Fruit fly (Drosophila melanogaster) whole organism, embryonic: ENCODE measurements around the gene CG31360.

ENCODE experiments used
- Atf3 ChIP-seq: fragments of 200-800 bp; sonication (Bioruptor generic); optimal IDR thresholded peaks from 3 replicates; lab custom pipeline; 2016; ENCODE audit warnings: missing biosample characterization, missing genetic modification characterization
- B-H1 ChIP-seq: fragments of 200-800 bp; sonication (Bioruptor generic); IDR thresholded peaks from 3 replicates; pipeline ENCODE4 v1.3.6; 2022; ENCODE audit warnings: missing biosample characterization, missing genetic modification characterization
- CG10366 ChIP-seq: fragments of 200-800 bp; sonication (Bioruptor generic); IDR thresholded peaks from 2 replicates; pipeline ENCODE4 v1.3.6; 2022; ENCODE audit warnings: missing biosample characterization, missing genetic modification characterization
- CG11247 ChIP-seq: fragments of 200-800 bp; sonication (Bioruptor generic); IDR thresholded peaks from 2 replicates; pipeline ENCODE4 v1.3.6; 2022; ENCODE audit warnings: missing biosample characterization, missing genetic modification characterization
- CG12236 ChIP-seq: fragments of 200-800 bp; sonication (Bioruptor generic); optimal IDR thresholded peaks from 2 replicates; lab custom pipeline; 2016; ENCODE audit warnings: missing biosample characterization, missing genetic modification characterization
- CG13287 ChIP-seq: fragments of 200-800 bp; sonication (Bioruptor generic); IDR thresholded peaks from 2 replicates; pipeline ENCODE4 v1.3.6; 2022; ENCODE audit warnings: missing biosample characterization, missing genetic modification characterization; ENCODE audit not compliant: partially characterized antibody
- CG13894 ChIP-seq: fragments of 200-800 bp; sonication (Bioruptor generic); optimal IDR thresholded peaks from 3 replicates; lab custom pipeline; 2018; ENCODE audit warnings: missing biosample characterization, mild to moderate bottlenecking, missing genetic modification characterization, moderate library complexity
- CG14860 ChIP-seq: fragments of 200-800 bp; sonication (Bioruptor generic); IDR thresholded peaks from 3 replicates; pipeline ENCODE4 v1.3.6; 2022; ENCODE audit warnings: missing biosample characterization, missing genetic modification characterization; ENCODE audit not compliant: partially characterized antibody
- CG15011 ChIP-seq: fragments of 200-800 bp; sonication (Bioruptor generic); optimal IDR thresholded peaks from 3 replicates; lab custom pipeline; 2018; ENCODE audit warnings: missing biosample characterization, mild to moderate bottlenecking, missing genetic modification characterization
- CG15601 ChIP-seq: fragments of 200-800 bp; sonication (Bioruptor generic); optimal IDR thresholded peaks from 3 replicates; lab custom pipeline; 2019; ENCODE audit warnings: missing biosample characterization, mild to moderate bottlenecking, missing genetic modification characterization, moderate library complexity
- CG16815 ChIP-seq: fragments of 200-800 bp; sonication (Bioruptor generic); optimal IDR thresholded peaks from 3 replicates; lab custom pipeline; 2017; ENCODE audit warnings: missing biosample characterization, mild to moderate bottlenecking, missing genetic modification characterization
- CG17612 ChIP-seq: fragments of 200-800 bp; sonication (Bioruptor generic); IDR thresholded peaks from 2 replicates; pipeline ENCODE4 v1.3.6; 2022; ENCODE audit warnings: missing biosample characterization, missing genetic modification characterization
- CG17829 ChIP-seq: fragments of 200-800 bp; optimal IDR thresholded peaks from 2 replicates; lab custom pipeline; 2019; ENCODE audit warnings: missing biosample characterization, mild to moderate bottlenecking, missing genetic modification characterization, moderate library complexity
- CG1832 ChIP-seq: fragments of 200-800 bp; sonication (Bioruptor generic); optimal IDR thresholded peaks from 2 replicates; lab custom pipeline; 2017; ENCODE audit warnings: missing biosample characterization, mild to moderate bottlenecking, missing genetic modification characterization, inconsistent platforms
- CG4360 ChIP-seq: fragments of 200-800 bp; sonication (Bioruptor generic); IDR thresholded peaks from 2 replicates; pipeline ENCODE4 v1.3.6; 2022; ENCODE audit warnings: missing biosample characterization, missing genetic modification characterization
- CG4730 ChIP-seq: fragments of 200-800 bp; sonication (Bioruptor generic); IDR thresholded peaks from 2 replicates; pipeline ENCODE4 v1.3.6; 2022; ENCODE audit warnings: missing biosample characterization, missing genetic modification characterization
- CG6175 ChIP-seq: fragments of 200-800 bp; sonication (Bioruptor generic); IDR thresholded peaks from 3 replicates; pipeline ENCODE4 v1.3.6; 2022; ENCODE audit warnings: missing biosample characterization, missing genetic modification characterization
- CG7745 ChIP-seq: fragments of 200-800 bp; sonication (Bioruptor generic); optimal IDR thresholded peaks from 2 replicates; lab custom pipeline; 2018; ENCODE audit warnings: missing biosample characterization, mild to moderate bottlenecking, missing genetic modification characterization, moderate library complexity
- CG7928 ChIP-seq: fragments of 200-800 bp; sonication (Bioruptor generic); optimal IDR thresholded peaks from 2 replicates; lab custom pipeline; 2017; ENCODE audit warnings: missing biosample characterization, mild to moderate bottlenecking, missing genetic modification characterization
- CG7987 ChIP-seq: fragments of 200-800 bp; sonication (Bioruptor generic); optimal IDR thresholded peaks from 2 replicates; lab custom pipeline; 2018; ENCODE audit warnings: missing biosample characterization, mild to moderate bottlenecking, missing genetic modification characterization, moderate library complexity
- CG9797 ChIP-seq: fragments of 200-800 bp; sonication (Bioruptor generic); optimal IDR thresholded peaks from 3 replicates; lab custom pipeline; 2018; ENCODE audit warnings: missing biosample characterization, mild to moderate bottlenecking, missing genetic modification characterization
- Dip2 ChIP-seq: fragments of 200-800 bp; sonication (Bioruptor generic); IDR thresholded peaks from 2 replicates; pipeline ENCODE4 v1.3.6; 2022; ENCODE audit warnings: missing biosample characterization, missing genetic modification characterization
- Dll ChIP-seq: fragments of 200-800 bp; sonication (Bioruptor generic); IDR thresholded peaks from 4 replicates; pipeline ENCODE4 v1.3.6; 2022; ENCODE audit warnings: missing biosample characterization, missing genetic modification characterization; ENCODE audit not compliant: partially characterized antibody
- Elba2 ChIP-seq: fragments of 200-800 bp; sonication (Bioruptor generic); optimal IDR thresholded peaks from 3 replicates; lab custom pipeline; 2016; ENCODE audit warnings: missing biosample characterization, missing genetic modification characterization
- Fer2 ChIP-seq: fragments of 200-800 bp; sonication (Bioruptor generic); optimal IDR thresholded peaks from 2 replicates; lab custom pipeline; 2018; ENCODE audit warnings: missing biosample characterization, mild to moderate bottlenecking, missing genetic modification characterization, moderate library complexity
- Hand ChIP-seq: fragments of 200-800 bp; sonication (Bioruptor generic); optimal IDR thresholded peaks from 2 replicates; lab custom pipeline; 2017; ENCODE audit warnings: mild to moderate bottlenecking, missing biosample characterization, missing genetic modification reagents, missing genetic modification characterization
- Myb ChIP-seq: fragments of 200-800 bp; sonication (Bioruptor generic); optimal IDR thresholded peaks from 2 replicates; lab custom pipeline; 2016; ENCODE audit warnings: missing biosample characterization, missing genetic modification characterization
- Nf-YA ChIP-seq: fragments of 200-800 bp; sonication (Bioruptor generic); IDR thresholded peaks from 2 replicates; pipeline ENCODE4 v1.3.6; 2022; ENCODE audit warnings: missing biosample characterization, missing genetic modification characterization
- Six4 ChIP-seq: fragments of 200-800 bp; sonication (Bioruptor generic); optimal IDR thresholded peaks from 2 replicates; lab custom pipeline; 2016; ENCODE audit warnings: missing biosample characterization, missing genetic modification characterization
- Sox102F ChIP-seq: fragments of 200-800 bp; sonication (Bioruptor generic); optimal IDR thresholded peaks from 2 replicates; lab custom pipeline; 2018; ENCODE audit warnings: missing biosample characterization, mild to moderate bottlenecking, missing genetic modification characterization, moderate library complexity
- ash1 ChIP-seq: fragments of 200-800 bp; sonication (Bioruptor generic); optimal IDR thresholded peaks from 2 replicates; lab custom pipeline; 2018; ENCODE audit warnings: missing biosample characterization, mild to moderate bottlenecking, missing genetic modification characterization
- br ChIP-seq: fragments of >200 bp; optimal IDR thresholded peaks from 2 replicates; lab custom pipeline; 2017
- bsh ChIP-seq, 2 experiments: fragments of 200-800 bp; sonication (Bioruptor generic); optimal IDR thresholded peaks; 2 replicates each; lab custom pipeline; 2017 to 2018; ENCODE audit warnings: mild to moderate bottlenecking in 2 of 2, missing biosample characterization in 2 of 2, missing genetic modification characterization in 2 of 2, moderate library complexity in 1 of 2
- disco-r ChIP-seq: fragments of 200-800 bp; sonication (Bioruptor generic); optimal IDR thresholded peaks from 2 replicates; lab custom pipeline; 2016; ENCODE audit warnings: missing biosample characterization, missing genetic modification characterization
- dm ChIP-seq: fragments of 200-800 bp; sonication (Bioruptor generic); optimal IDR thresholded peaks from 3 replicates; lab custom pipeline; 2016; ENCODE audit warnings: missing biosample characterization, missing genetic modification characterization
- ewg ChIP-seq: fragments of 200-800 bp; sonication (Bioruptor generic); optimal IDR thresholded peaks from 3 replicates; lab custom pipeline; 2017; ENCODE audit warnings: mild to moderate bottlenecking, missing biosample characterization, missing genetic modification reagents, missing genetic modification characterization
- gsb-n ChIP-seq: fragments of 200-800 bp; sonication (Bioruptor generic); optimal IDR thresholded peaks from 3 replicates; lab custom pipeline; 2018; ENCODE audit warnings: missing biosample characterization, mild to moderate bottlenecking, missing genetic modification characterization
- knrl ChIP-seq: fragments of 200-800 bp; sonication (Bioruptor generic); IDR thresholded peaks from 3 replicates; pipeline ENCODE4 v1.3.6; 2022; ENCODE audit warnings: missing biosample characterization, missing genetic modification characterization; ENCODE audit not compliant: partially characterized antibody
- lab ChIP-seq: fragments of 200-800 bp; sonication (Bioruptor generic); optimal IDR thresholded peaks from 3 replicates; lab custom pipeline; 2017; ENCODE audit warnings: missing biosample characterization, missing genetic modification characterization, mild to moderate bottlenecking, moderate library complexity, missing genetic modification reagents
- nau ChIP-seq: fragments of 200-800 bp; sonication (Bioruptor generic); optimal IDR thresholded peaks from 3 replicates; lab custom pipeline; 2017; ENCODE audit warnings: missing biosample characterization, mild to moderate bottlenecking, missing genetic modification characterization, missing genetic modification reagents
- pho ChIP-seq: fragments of 200-800 bp; sonication (Bioruptor generic); optimal IDR thresholded peaks from 2 replicates; lab custom pipeline; 2016; ENCODE audit warnings: missing biosample characterization, missing genetic modification characterization
- row ChIP-seq: fragments of 200-800 bp; sonication (Bioruptor generic); IDR thresholded peaks from 3 replicates; pipeline ENCODE4 v1.3.6; 2022; ENCODE audit warnings: missing biosample characterization, missing genetic modification characterization
- sqz ChIP-seq: fragments of 200-800 bp; sonication (Bioruptor generic); optimal IDR thresholded peaks from 3 replicates; lab custom pipeline; 2018; ENCODE audit warnings: missing biosample characterization, mild to moderate bottlenecking, missing genetic modification characterization
- sr ChIP-seq: fragments of 200-800 bp; sonication (Bioruptor generic); IDR thresholded peaks from 3 replicates; pipeline ENCODE4 v1.3.6; 2022; ENCODE audit warnings: missing biosample characterization, missing genetic modification characterization
- stwl ChIP-seq: fragments of 200-800 bp; sonication (Bioruptor generic); optimal IDR thresholded peaks from 3 replicates; lab custom pipeline; 2018; ENCODE audit warnings: missing biosample characterization, mild to moderate bottlenecking, missing genetic modification characterization, moderate library complexity
- tll ChIP-seq, 2 experiments: fragments of 200-800 bp in 1 of 2; fragments of >200 bp in 1 of 2; sonication (Bioruptor generic) in 1 of 2; optimal IDR thresholded peaks; 2 replicates each; lab custom pipeline; 2017 to 2019; ENCODE audit warnings: missing biosample characterization in 2 of 2, missing genetic modification characterization in 2 of 2, mild to moderate bottlenecking in 1 of 2, moderate library complexity in 1 of 2
- twi ChIP-seq: fragments of 200-800 bp; optimal IDR thresholded peaks from 2 replicates; lab custom pipeline; 2019; ENCODE audit warnings: missing biosample characterization, mild to moderate bottlenecking, missing genetic modification characterization, moderate library complexity
- wek ChIP-seq: fragments of 200-800 bp; sonication (Bioruptor generic); optimal IDR thresholded peaks from 3 replicates; lab custom pipeline; 2018; ENCODE audit warnings: missing biosample characterization, mild to moderate bottlenecking, missing genetic modification characterization, moderate library complexity
- zfh2 ChIP-seq: fragments of 200-800 bp; sonication (Bioruptor generic); optimal IDR thresholded peaks from 2 replicates; lab custom pipeline; 2016; ENCODE audit warnings: missing biosample characterization, missing genetic modification characterization

The CG31360 gene

DNA sequence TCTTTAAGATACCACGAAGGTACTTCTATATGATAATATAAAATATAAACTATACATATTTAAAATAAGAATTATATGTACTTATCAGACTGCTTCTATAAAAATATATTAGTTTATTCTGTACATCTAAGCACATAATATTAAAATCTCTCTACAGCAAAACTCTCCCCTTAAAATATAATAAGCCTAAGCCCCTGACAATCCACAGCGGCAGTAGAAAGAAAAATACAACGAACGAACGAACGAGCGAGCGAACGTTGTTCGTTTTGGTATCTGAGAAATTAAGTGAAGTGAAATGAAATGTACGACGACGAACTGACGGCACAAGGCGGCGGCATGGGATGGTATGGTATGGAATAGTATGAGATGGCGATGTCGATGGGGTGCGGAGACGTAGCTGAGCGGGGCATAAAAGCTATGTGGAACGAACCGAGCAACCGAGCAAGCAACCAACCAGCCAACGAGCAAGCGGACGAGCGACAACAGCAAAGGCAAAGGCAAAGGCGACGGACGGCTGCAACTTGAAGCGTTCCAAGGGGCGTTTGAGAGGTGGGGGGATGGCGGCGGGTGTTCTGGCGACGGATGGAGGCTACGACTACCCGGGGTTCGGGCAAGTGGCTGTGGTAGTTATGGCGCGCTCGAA, 15.7 kb downstream of the CG31360 start (continued):
- TF ChIP-seq CG10366 (GFP tag; lab: Robert Waterston, UW): peak; percentile 98
- peak; percentile 98 for TF ChIP-seq CG4730 (GFP tag; lab: Robert Waterston, UW)
- TF ChIP-seq CG1832: no peak
- TF ChIP-seq CG7928 (GFP tag; lab: Kevin White, UChicago): peak; percentile 75
- no peak for TF ChIP-seq nau
- peak; percentile 91 for TF ChIP-seq CG7987 (GFP tag; lab: Kevin White, UChicago)
- TF ChIP-seq Sox102F (GFP tag; lab: Kevin White, UChicago): peak; percentile 99
- TF ChIP-seq CG15601 (tag; lab: Kevin White, UChicago): peak; percentile 98
- no peak; the same call in 1 of the 2 replicates for TF ChIP-seq CG13287 (GFP tag; lab: Robert Waterston, UW)
- TF ChIP-seq row: peak; percentile 100
- TF ChIP-seq Myb (GFP tag; lab: Kevin White, UChicago): peak; percentile 55
- TF ChIP-seq twi: peak; percentile 96
- TF ChIP-seq wek (GFP tag; lab: Kevin White, UChicago): peak; percentile 74
- peak; percentile 71; the same call in 1 of the 2 replicates for TF ChIP-seq CG4360 (GFP tag; lab: Robert Waterston, UW)
- peak; percentile 98 for TF ChIP-seq Fer2 (tag; lab: Kevin White, UChicago)
- peak; percentile 77 for TF ChIP-seq pho (GFP tag; lab: Kevin White, UChicago)
- peak; percentile 95 for TF ChIP-seq Nf-YA (GFP tag; lab: Robert Waterston, UW)
- peak; percentile 95 to 99 for TF ChIP-seq bsh (GFP tag; optimal IDR thresholded peaks at IDR 0.05; lab: Kevin White, UChicago)
- TF ChIP-seq CG17829 (tag; lab: Kevin White, UChicago): peak; percentile 99
- peak; percentile 94 for TF ChIP-seq ewg (GFP tag; lab: Kevin White, UChicago)
- peak; percentile 94 for TF ChIP-seq CG16815 (GFP tag; lab: Kevin White, UChicago)
- TF ChIP-seq lab (GFP tag; lab: Kevin White, UChicago): peak; percentile 99
- TF ChIP-seq gsb-n (tag; lab: Kevin White, UChicago): peak; percentile 99
- peak; percentile 96 for TF ChIP-seq Six4 (GFP tag; lab: Kevin White, UChicago)
- TF ChIP-seq B-H1 (GFP tag; lab: Robert Waterston, UW): peak; percentile 97
- TF ChIP-seq CG15011 (GFP tag; lab: Kevin White, UChicago): peak; percentile 93
- peak; percentile 51 for TF ChIP-seq CG9797 (GFP tag; lab: Kevin White, UChicago)
- peak; percentile 99 for TF ChIP-seq CG6175
- TF ChIP-seq CG11247 (GFP tag; lab: Robert Waterston, UW): peak; percentile 97
- TF ChIP-seq CG17612 (GFP tag; lab: Robert Waterston, UW): peak; percentile 94
- peak; percentile 99 for TF ChIP-seq Hand (GFP tag; lab: Kevin White, UChicago)
- TF ChIP-seq Dip2: peak; percentile 73
- TF ChIP-seq dm (GFP tag; lab: Kevin White, UChicago): no peak
- TF ChIP-seq CG12236 (GFP tag; lab: Kevin White, UChicago): no peak
- peak; percentile 42 for TF ChIP-seq Atf3
- no peak for TF ChIP-seq Dll (GFP tag; lab: Robert Waterston, UW)
- TF ChIP-seq tll (GFP tag; optimal IDR thresholded peaks at IDR 0.05; lab: Kevin White, UChicago): peak in 1 of 2 experiments; percentile 52
- TF ChIP-seq sr (GFP tag; lab: Robert Waterston, UW): peak; percentile 55; the same call in 1 of the 3 replicates
- TF ChIP-seq sqz (GFP tag; lab: Kevin White, UChicago): no peak
- TF ChIP-seq ash1 (GFP tag; lab: Kevin White, UChicago): peak; percentile 84
- TF ChIP-seq zfh2 (GFP tag; lab: Kevin White, UChicago): peak; percentile 83
- TF ChIP-seq CG13894: peak; percentile 98
- no peak for TF ChIP-seq stwl (tag; lab: Kevin White, UChicago)
- TF ChIP-seq knrl (GFP tag; lab: Robert Waterston, UW): peak; percentile 27; the same call in 1 of the 3 replicates
- TF ChIP-seq CG7745: no peak
- TF ChIP-seq br: no peak
- TF ChIP-seq disco-r (GFP tag; lab: Kevin White, UChicago): peak; percentile 13
- TF ChIP-seq CG14860 (GFP tag; lab: Robert Waterston, UW): no peak
- TF ChIP-seq Elba2 (GFP tag; lab: Kevin White, UChicago): no peak
